Worm (Caenorhabditis elegans): ENCODE measurements around the gene ptl-1.

ptl-1 gene

DNA sequence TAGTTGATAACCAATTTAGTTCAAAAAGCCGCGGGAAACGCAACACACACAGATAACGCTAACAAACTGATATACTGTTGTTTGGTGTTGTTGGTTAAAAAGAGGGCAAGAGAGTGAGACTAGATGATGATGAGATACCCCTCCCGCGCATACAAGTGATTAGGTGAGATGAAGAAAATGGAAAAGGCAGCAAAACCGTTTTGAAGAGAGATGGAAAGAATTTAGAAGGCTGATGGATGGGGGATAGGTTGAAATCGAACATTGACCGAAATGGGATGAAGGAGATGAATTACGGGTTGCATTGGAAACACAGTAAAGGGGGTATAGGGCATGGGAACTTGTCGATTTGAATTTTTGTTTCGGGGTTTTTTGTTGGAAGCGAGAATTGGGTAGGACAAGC is 16.2 kb upstream of the ptl-1 start:
- TF ChIP-seq ama-1 (optimal IDR thresholded peaks at IDR 0.05) (no peak), hlh-11 (tag; optimal IDR thresholded peaks at IDR 0.05) (no peak), F49E8.2 (tag; optimal IDR thresholded peaks at IDR 0.05; ENCODE audit: borderline replicate concordance) (no peak), nhr-25 (tag; optimal IDR thresholded peaks at IDR 0.05; ENCODE audit: borderline replicate concordance, insufficient read depth) (no peak), spr-3 (GFP tag; optimal IDR thresholded peaks at IDR 0.05) (no peak), mxl-3 (GFP tag; optimal IDR thresholded peaks at IDR 0.05) (peak; percentile 23), unc-62 (GFP tag; optimal IDR thresholded peaks at IDR 0.05 in 1 of 2) (peak in 1 of 2 experiments; percentile 81), unc-62 (tag; optimal IDR thresholded peaks at IDR 0.05) (no peak), ctbp-1 (GFP tag; IDR thresholded peaks at IDR 0.05) (no peak), zfp-3 (GFP tag; conservative IDR thresholded peaks at IDR 0.05) (no peak), T26A8.4 (GFP tag; IDR thresholded peaks at IDR 0.05) (no peak), mdt-29 (GFP tag; IDR thresholded peaks at IDR 0.05) (no peak), nhr-28 (tag; optimal IDR thresholded peaks at IDR 0.05) (peak; percentile 6), F44E2.7 (GFP tag; IDR thresholded peaks at IDR 0.05) (no peak), daf-12 (tag; optimal IDR thresholded peaks at IDR 0.05) (no peak), mep-1 (tag; optimal IDR thresholded peaks at IDR 0.05) (no peak), gei-8 (GFP tag; optimal IDR thresholded peaks at IDR 0.05) (no peak)

DNA sequence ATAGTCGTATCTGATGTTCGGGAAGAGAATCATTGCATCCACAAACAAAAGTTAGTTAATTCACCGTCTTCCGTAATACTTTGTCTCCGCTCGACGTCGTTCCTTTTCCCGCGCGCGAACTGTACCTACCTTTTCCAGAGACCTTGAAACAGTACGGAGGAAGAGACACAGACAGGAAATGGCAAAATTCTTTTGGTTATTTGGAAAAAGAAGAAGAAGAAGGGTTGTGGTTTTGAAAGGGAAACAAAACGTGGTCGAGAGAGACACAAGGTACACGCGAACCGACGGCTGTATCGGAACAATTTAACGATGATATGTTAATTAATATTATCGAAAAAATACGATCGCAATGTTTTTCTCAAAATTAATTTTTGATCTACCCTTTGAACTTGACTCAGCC is 15.0 kb upstream of the ptl-1 start:
- no peak for TF ChIP-seq daf-12 (tag; optimal IDR thresholded peaks at IDR 0.05)
- no peak for TF ChIP-seq set-16 (GFP tag; IDR thresholded peaks at IDR 0.05)
- TF ChIP-seq unc-62 (GFP tag; optimal IDR thresholded peaks at IDR 0.05 in 1 of 2): no peak
- TF ChIP-seq unc-62 (tag; optimal IDR thresholded peaks at IDR 0.05): no peak
- peak; percentile 24 for TF ChIP-seq nhr-28 (tag; optimal IDR thresholded peaks at IDR 0.05)
- no peak for TF ChIP-seq skn-1 (tag; optimal IDR thresholded peaks at IDR 0.05)
- TF ChIP-seq F44E2.7 (GFP tag; IDR thresholded peaks at IDR 0.05): no peak
- no peak for TF ChIP-seq nhr-10 (tag; optimal IDR thresholded peaks at IDR 0.05)
- TF ChIP-seq mdt-29 (GFP tag; IDR thresholded peaks at IDR 0.05): no peak
- peak; percentile 63 for TF ChIP-seq aha-1 (tag)
- no peak for TF ChIP-seq nhr-6 (tag; optimal IDR thresholded peaks at IDR 0.05)
- TF ChIP-seq Y48G9A.11 (GFP tag; IDR thresholded peaks at IDR 0.05): no peak
- no peak for TF ChIP-seq zfp-2 (tag; optimal IDR thresholded peaks at IDR 0.05)
- TF ChIP-seq ceh-44 (GFP tag; IDR thresholded peaks at IDR 0.05): no peak
- no peak for TF ChIP-seq daf-16 (GFP tag; optimal IDR thresholded peaks at IDR 0.05)
- no peak for TF ChIP-seq daf-16 (tag; optimal IDR thresholded peaks at IDR 0.05)
- no peak for TF ChIP-seq dpl-1 (GFP tag; optimal IDR thresholded peaks at IDR 0.05)
- TF ChIP-seq T20F7.1 (GFP tag; optimal IDR thresholded peaks at IDR 0.05): no peak
- TF ChIP-seq lin-15B (tag; optimal IDR thresholded peaks at IDR 0.05): no peak
- peak; percentile 10 for TF ChIP-seq nhr-25 (tag; optimal IDR thresholded peaks at IDR 0.05; ENCODE audit: borderline replicate concordance, insufficient read depth)
- no peak for TF ChIP-seq ZK337.2 (GFP tag; IDR thresholded peaks at IDR 0.05)
- TF ChIP-seq lin-1 (GFP tag; IDR thresholded peaks at IDR 0.05): no peak
- no peak for TF ChIP-seq ctbp-1 (GFP tag; IDR thresholded peaks at IDR 0.05)
- no peak for TF ChIP-seq F37D6.2 (tag; optimal IDR thresholded peaks at IDR 0.05)
- no peak for TF ChIP-seq cey-2 (tag; optimal IDR thresholded peaks at IDR 0.05; ENCODE audit: borderline replicate concordance, insufficient read depth)
- no peak for TF ChIP-seq lim-7 (GFP tag; IDR thresholded peaks at IDR 0.05)
- TF ChIP-seq Y105C5A.15 (GFP tag; IDR thresholded peaks at IDR 0.05): no peak
- no peak for TF ChIP-seq ceh-20 (GFP tag; IDR thresholded peaks at IDR 0.05)
- TF ChIP-seq nhr-42 (GFP tag; IDR thresholded peaks at IDR 0.05): no peak

DNA sequence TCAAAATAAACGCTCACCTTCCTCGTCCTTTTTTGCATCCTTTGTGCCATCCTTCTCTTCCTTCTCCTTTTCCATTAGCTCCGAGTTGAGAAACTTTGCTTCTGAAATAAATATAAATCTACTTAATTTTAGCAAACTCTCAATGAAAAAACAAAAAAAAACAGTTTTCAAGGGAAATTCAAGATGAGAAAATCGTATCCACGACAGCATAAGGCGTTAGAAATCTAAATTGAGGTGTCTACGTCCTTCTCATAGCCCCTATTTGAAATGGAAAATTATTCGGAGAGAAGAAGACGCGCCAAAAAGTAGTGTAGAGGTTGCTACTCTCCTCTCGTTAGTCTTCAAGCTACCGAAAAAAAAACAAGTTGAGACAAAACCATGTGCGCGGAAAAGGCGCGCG is 12.7 kb upstream of the ptl-1 start, which contains the start of gene pat-12:
Gene pat-12 (minus strand): TSS at position 101 of the 400 bp plus-strand sequence.
- TF ChIP-seq ceh-44 (GFP tag; IDR thresholded peaks at IDR 0.05): no peak
- TF ChIP-seq spr-1 (tag; optimal IDR thresholded peaks at IDR 0.05): no peak
- no peak for TF ChIP-seq hmg-1.1 (GFP tag; IDR thresholded peaks at IDR 0.05)
- TF ChIP-seq ZK546.5 (tag; optimal IDR thresholded peaks at IDR 0.05): no peak
- no peak for TF ChIP-seq aly-2 (tag; optimal IDR thresholded peaks at IDR 0.05)
- TF ChIP-seq mep-1 (tag; optimal IDR thresholded peaks at IDR 0.05): no peak
- no peak for TF ChIP-seq mxl-3 (GFP tag; optimal IDR thresholded peaks at IDR 0.05)
- no peak for TF ChIP-seq nhr-237 (tag; optimal IDR thresholded peaks at IDR 0.05)
- no peak for TF ChIP-seq mdt-29 (GFP tag; IDR thresholded peaks at IDR 0.05)
- TF ChIP-seq lir-3 (tag; optimal IDR thresholded peaks at IDR 0.05): no peak
- TF ChIP-seq Y75B8A.6 (GFP tag; IDR thresholded peaks at IDR 0.05): no peak
- no peak for TF ChIP-seq nhr-111 (GFP tag; optimal IDR thresholded peaks at IDR 0.05)
- no peak for TF ChIP-seq lim-7 (GFP tag; IDR thresholded peaks at IDR 0.05)
- no peak for TF ChIP-seq zfp-3 (GFP tag; conservative IDR thresholded peaks at IDR 0.05)
- no peak for TF ChIP-seq dve-1 (tag; optimal IDR thresholded peaks at IDR 0.05; ENCODE audit: insufficient read depth)
- TF ChIP-seq F44E2.7 (GFP tag; IDR thresholded peaks at IDR 0.05): no peak
- no peak for TF ChIP-seq R02D3.7 (tag; optimal IDR thresholded peaks at IDR 0.05)

Measured in whole organism, L4 larva.